Worm (Caenorhabditis elegans): ENCODE data around the gene gcc-1.

The gcc-1 gene

DNA sequence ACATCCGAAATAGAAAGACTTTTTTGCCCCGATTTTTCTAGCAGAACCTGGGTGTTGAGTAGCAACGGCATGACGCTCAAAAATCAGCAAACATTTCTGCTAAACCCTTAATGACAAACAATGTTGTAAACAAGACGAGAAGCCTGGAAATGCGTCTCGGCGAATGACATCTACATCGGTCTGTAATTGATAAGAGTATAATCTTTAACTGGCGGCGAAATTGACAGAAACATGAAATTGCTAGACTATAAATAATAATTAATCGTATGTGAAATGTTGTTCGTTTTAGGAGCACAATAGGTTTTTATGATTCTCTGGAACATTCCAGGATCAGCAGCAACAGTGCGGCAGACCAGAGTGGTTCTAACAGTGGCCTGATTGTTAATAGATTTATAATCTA is 18.0 kb upstream of the gcc-1 start:
- no peak for TF ChIP-seq attf-6 (GFP tag; IDR thresholded peaks at IDR 0.05)
- TF ChIP-seq nhr-80 (tag; optimal IDR thresholded peaks at IDR 0.05), result peak; percentile 9

DNA sequence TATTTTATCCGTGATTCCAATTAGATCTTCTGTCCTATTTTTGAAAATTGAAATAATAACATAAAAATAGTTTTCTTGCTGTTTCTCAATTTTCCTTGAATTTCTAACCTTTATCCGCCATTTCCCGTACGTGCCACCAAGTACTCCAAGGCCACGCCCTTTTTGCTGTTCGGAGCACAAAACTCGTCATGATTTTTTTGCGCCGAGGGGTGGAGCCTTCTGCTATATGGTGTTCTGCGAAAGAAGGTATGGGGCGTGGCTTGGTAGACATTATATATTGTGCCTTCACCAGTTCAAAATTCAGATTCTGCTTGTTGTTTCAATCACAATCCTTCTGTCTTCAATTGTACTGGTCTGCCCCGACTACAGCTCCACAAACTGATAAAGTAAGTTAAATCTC is 14.5 kb upstream of the gcc-1 start, which contains the start of gene C15C7.4:
C15C7.4 (plus strand) TSS at position 301 of the 400 bp plus-strand sequence.
- no peak for TF ChIP-seq Y67H2A.10 (GFP tag; conservative IDR thresholded peaks at IDR 0.05)
- TF ChIP-seq lin-26 (GFP tag; IDR thresholded peaks at IDR 0.05), result no peak
- no peak for TF ChIP-seq nfya-2 (GFP tag; IDR thresholded peaks at IDR 0.05)
- TF ChIP-seq hsf-1 (GFP tag; IDR thresholded peaks at IDR 0.05), result no peak
- no peak for TF ChIP-seq nfya-1 (tag; optimal IDR thresholded peaks at IDR 0.05; ENCODE audit: borderline replicate concordance, insufficient read depth)
- no peak for TF ChIP-seq dpl-1 (GFP tag; optimal IDR thresholded peaks at IDR 0.05)
- no peak for TF ChIP-seq D2030.7 (GFP tag; IDR thresholded peaks at IDR 0.05)
- TF ChIP-seq die-1 (tag; optimal IDR thresholded peaks at IDR 0.05), result no peak
- no peak for TF ChIP-seq nhr-80 (tag; optimal IDR thresholded peaks at IDR 0.05)
- no peak for TF ChIP-seq lir-1 (GFP tag; conservative IDR thresholded peaks at IDR 0.05)
- no peak for TF ChIP-seq let-607 (tag; optimal IDR thresholded peaks at IDR 0.05)
- no peak for TF ChIP-seq lsl-1 (GFP tag; optimal IDR thresholded peaks at IDR 0.05)
- TF ChIP-seq ztf-18 (tag; optimal IDR thresholded peaks at IDR 0.05), result no peak
- TF ChIP-seq sptf-2 (GFP tag; optimal IDR thresholded peaks at IDR 0.05), result no peak
- no peak for TF ChIP-seq somi-1 (GFP tag; optimal IDR thresholded peaks at IDR 0.05)
- no peak for TF ChIP-seq ZK185.1 (tag; optimal IDR thresholded peaks at IDR 0.05; ENCODE audit: poor library complexity, severe bottlenecking)

DNA sequence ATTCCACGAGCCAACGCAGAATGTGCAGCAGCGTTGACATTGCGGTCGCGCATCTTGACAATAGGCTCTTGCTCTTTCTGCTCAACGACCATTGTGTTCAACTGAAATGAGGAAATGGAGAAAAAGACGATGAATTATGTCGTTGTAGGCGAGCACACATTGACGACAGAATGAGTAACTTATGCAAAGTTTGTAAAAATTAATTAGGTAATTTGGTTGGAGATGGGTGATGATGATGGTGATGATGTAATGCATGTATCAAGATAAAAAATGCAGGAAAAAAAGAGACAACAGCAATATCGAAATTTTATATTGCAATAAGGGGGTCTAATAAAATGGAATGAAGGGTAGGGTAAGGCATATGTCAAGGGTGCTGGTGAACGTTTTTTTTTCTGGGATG is 7.4 kb upstream of the gcc-1 start, which contains the start of gene bbln-1:
bbln-1 (minus strand) TSS at position 101 of the 400 bp plus-strand sequence.
- TF ChIP-seq C06A6.2 (GFP tag; conservative IDR thresholded peaks at IDR 0.05) (no peak), ztf-22 (GFP tag; optimal IDR thresholded peaks at IDR 0.05) (no peak), unc-62 (GFP tag; optimal IDR thresholded peaks at IDR 0.05) (no peak), ztf-18 (tag; optimal IDR thresholded peaks at IDR 0.05) (no peak), F39B2.1 (GFP tag; IDR thresholded peaks at IDR 0.05) (no peak), mel-28 (tag; optimal IDR thresholded peaks at IDR 0.05; ENCODE audit: borderline replicate concordance) (no peak), ztf-26 (tag; optimal IDR thresholded peaks at IDR 0.05) (no peak), B0261.1 (tag; optimal IDR thresholded peaks at IDR 0.05) (no peak), hsf-1 (GFP tag; IDR thresholded peaks at IDR 0.05) (no peak), B0336.3 (GFP tag; IDR thresholded peaks at IDR 0.05) (no peak), sdz-38 (tag; optimal IDR thresholded peaks at IDR 0.05) (no peak), B0019.2 (GFP tag; conservative IDR thresholded peaks at IDR 0.05) (no peak), rpc-1 (optimal IDR thresholded peaks at IDR 0.05) (no peak), rpc-1 (tag; optimal IDR thresholded peaks at IDR 0.05) (no peak), ztf-28 (GFP tag; IDR thresholded peaks at IDR 0.05) (no peak), lin-54 (GFP tag; optimal IDR thresholded peaks at IDR 0.05) (no peak), D2030.7 (GFP tag; IDR thresholded peaks at IDR 0.05) (no peak), Y56A3A.18 (GFP tag; IDR thresholded peaks at IDR 0.05) (no peak), him-1 (tag; optimal IDR thresholded peaks at IDR 0.05) (no peak), nfyb-1 (GFP tag; IDR thresholded peaks at IDR 0.05) (no peak), B0035.1 (tag; optimal IDR thresholded peaks at IDR 0.05) (no peak)

DNA sequence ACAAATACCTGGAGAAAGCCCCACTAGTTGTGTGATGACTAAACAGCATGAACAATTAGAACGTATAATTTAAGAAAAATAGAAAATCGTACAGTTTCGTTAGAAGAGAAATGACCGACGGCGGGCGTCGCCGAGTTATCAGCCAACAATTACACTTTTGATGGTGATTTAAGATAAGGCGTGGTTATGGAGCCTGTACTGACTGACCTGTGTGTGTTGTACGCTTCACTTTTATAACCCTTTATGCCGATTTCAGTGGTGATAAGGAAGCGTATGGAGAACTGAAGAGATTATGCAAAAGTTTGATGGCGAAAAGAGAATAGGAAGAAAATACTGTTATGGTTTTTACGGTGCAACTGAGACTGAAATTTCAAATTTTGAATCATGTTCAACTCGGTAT is 6.6 kb upstream of the gcc-1 start:
- peak; percentile 60 for TF ChIP-seq dox-1 (GFP tag; IDR thresholded peaks at IDR 0.05)
- peak; percentile 10 for TF ChIP-seq atf-7 (tag; optimal IDR thresholded peaks at IDR 0.05)
- TF ChIP-seq madf-10 (tag; optimal IDR thresholded peaks at IDR 0.05), result no peak
- TF ChIP-seq ztf-22 (GFP tag; optimal IDR thresholded peaks at IDR 0.05), result peak; percentile 45
- TF ChIP-seq athp-1 (tag; optimal IDR thresholded peaks at IDR 0.05), result no peak
- no peak for TF ChIP-seq ztf-26 (tag; optimal IDR thresholded peaks at IDR 0.05)
- TF ChIP-seq ets-4 (GFP tag; optimal IDR thresholded peaks at IDR 0.05), result peak; percentile 18
- peak; percentile 96 for TF ChIP-seq nhr-80 (tag; optimal IDR thresholded peaks at IDR 0.05)
- no peak for TF ChIP-seq cebp-1 (GFP tag; IDR thresholded peaks at IDR 0.05)
- TF ChIP-seq cebp-1 (tag; optimal IDR thresholded peaks at IDR 0.05), result peak; percentile 49
- peak; percentile 7 for TF ChIP-seq pha-4 (tag; optimal IDR thresholded peaks at IDR 0.05)
